Worm (Caenorhabditis elegans) whole organism, L1 larva: Measurements from ENCODE around the gene pie-1.

Experiments
- ama-1 ChIP-seq: fragments of 150-350 bp; optimal IDR thresholded peaks from 2 replicates; lab custom pipeline; 2014
- lir-3 ChIP-seq: sonication (generic microtip); optimal IDR thresholded peaks from 2 replicates; lab custom pipeline; 2016; ENCODE audit warnings: mild to moderate bottlenecking, missing genetic modification characterization, moderate library complexity, missing compliant biosample characterization; ENCODE audit not compliant: poor library complexity
- nhr-90 ChIP-seq: sonication (generic microtip); optimal IDR thresholded peaks from 2 replicates; lab custom pipeline; 2016; ENCODE audit warnings: mild to moderate bottlenecking, missing genetic modification characterization, missing compliant biosample characterization; ENCODE audit not compliant: poor library complexity
- pag-3 ChIP-seq: sonication (generic microtip); optimal IDR thresholded peaks from 2 replicates; lab custom pipeline; 2017; ENCODE audit warnings: missing genetic modification characterization, mild to moderate bottlenecking, missing compliant biosample characterization, antibody characterized with exemption, borderline replicate concordance; ENCODE audit not compliant: insufficient read depth
- skn-1 ChIP-seq: fragments of 150-350 bp; optimal IDR thresholded peaks from 2 replicates; lab custom pipeline; 2014; ENCODE audit warnings: missing biosample characterization, missing genetic modification characterization
- snpc-4 ChIP-seq: fragments of 150-350 bp; optimal IDR thresholded peaks from 2 replicates; lab custom pipeline; 2014; ENCODE audit warnings: missing biosample characterization, missing genetic modification characterization
- sox-4 ChIP-seq: sonication (generic microtip); optimal IDR thresholded peaks from 2 replicates; lab custom pipeline; 2016; ENCODE audit warnings: missing genetic modification characterization, missing compliant biosample characterization

DNA sequence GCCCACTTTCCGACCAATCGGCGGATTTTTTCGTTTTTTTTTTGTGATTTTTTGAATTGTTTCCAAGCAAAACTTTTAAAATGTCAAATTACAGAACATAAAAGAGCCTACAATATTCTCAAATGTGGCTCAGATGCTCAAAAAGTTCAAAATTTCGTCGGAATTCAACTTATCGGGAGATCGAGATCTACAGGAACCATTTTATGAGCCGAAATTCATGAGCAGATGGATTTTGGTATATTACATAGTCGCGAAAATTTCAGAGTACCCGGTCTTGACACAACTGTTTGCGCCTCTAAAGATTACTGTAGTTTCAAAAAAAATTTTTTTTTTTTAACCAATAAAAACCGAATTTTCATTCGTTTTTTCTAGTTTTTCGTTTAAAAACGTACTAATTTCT, 32.3 kb downstream of the pie-1 start:
- TF ChIP-seq lir-3 (tag; lab: Kevin White, UChicago): no peak
- TF ChIP-seq sox-4 (tag; lab: Kevin White, UChicago): no peak
- TF ChIP-seq ama-1 (lab: Kevin White, UChicago): no peak
- no peak for TF ChIP-seq skn-1 (tag; lab: Kevin White, UChicago)
- TF ChIP-seq pag-3 (tag; lab: Kevin White, UChicago): no peak
- TF ChIP-seq snpc-4 (tag; lab: Kevin White, UChicago): no peak
- no peak for TF ChIP-seq nhr-90
